Worm (Caenorhabditis elegans) whole organism, L1 larva: ENCODE results near the gene dct-17.

Source experiments
- aha-1 ChIP-seq: fragments of 150-350 bp; optimal IDR thresholded peaks from 2 replicates; lab custom pipeline; 2014; ENCODE audit warnings: missing biosample characterization, missing genetic modification characterization
- fkh-8 ChIP-seq: sonication (generic microtip); optimal IDR thresholded peaks from 2 replicates; lab custom pipeline; 2016; ENCODE audit warnings: mild to moderate bottlenecking, missing genetic modification characterization, missing compliant biosample characterization
- irx-1 ChIP-seq: sonication (generic microtip); optimal IDR thresholded peaks from 2 replicates; lab custom pipeline; 2016; ENCODE audit warnings: missing genetic modification characterization, missing compliant biosample characterization
- jun-1 ChIP-seq: fragments of 150-350 bp; optimal IDR thresholded peaks from 2 replicates; lab custom pipeline; 2014; ENCODE audit warnings: missing biosample characterization, missing genetic modification reagents, missing genetic modification characterization
- lir-3 ChIP-seq: sonication (generic microtip); optimal IDR thresholded peaks from 2 replicates; lab custom pipeline; 2016; ENCODE audit warnings: mild to moderate bottlenecking, missing genetic modification characterization, moderate library complexity, missing compliant biosample characterization; ENCODE audit not compliant: poor library complexity
- nhr-85 ChIP-seq: sonication (generic microtip); peaks from one replicate; lab custom pipeline; 2016; ENCODE audit warnings: missing genetic modification characterization, inconsistent platforms, missing compliant biosample characterization
- snu-23 ChIP-seq: sonication (generic microtip); optimal IDR thresholded peaks from 2 replicates; lab custom pipeline; 2016; ENCODE audit warnings: missing genetic modification characterization, missing compliant biosample characterization
- zag-1 ChIP-seq: fragments of 150-350 bp; optimal IDR thresholded peaks from 2 replicates; lab custom pipeline; 2014; ENCODE audit warnings: missing biosample characterization, missing genetic modification characterization

DNA sequence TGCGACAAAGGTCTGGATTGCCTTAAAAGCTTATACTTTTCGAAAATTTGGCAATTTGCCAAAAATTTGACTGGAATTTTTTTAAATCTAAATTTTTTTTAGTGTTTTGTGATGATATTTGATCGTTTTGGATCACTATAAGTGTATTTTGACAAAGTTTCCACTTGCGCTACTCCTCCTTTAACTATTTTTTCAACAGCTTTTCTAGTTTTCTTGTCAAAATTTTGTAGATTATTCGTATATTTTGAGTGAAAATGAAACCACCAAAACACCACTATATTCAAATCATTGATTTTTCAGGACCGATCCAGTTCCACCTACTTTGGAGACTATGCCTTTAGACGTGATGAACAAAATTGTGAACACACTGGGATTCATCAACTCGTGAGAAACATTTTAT is 5.0 kb downstream of the dct-17 start, which contains the start of gene fbxa-181:
- no peak for TF ChIP-seq lir-3 (tag; lab: Kevin White, UChicago)
- TF ChIP-seq fkh-8 (tag; lab: Kevin White, UChicago) = no peak
- TF ChIP-seq nhr-85 (tag; lab: Kevin White, UChicago) = no peak
- TF ChIP-seq jun-1 = no peak
- no peak for TF ChIP-seq zag-1 (tag; lab: Kevin White, UChicago)
- TF ChIP-seq irx-1 (tag; lab: Kevin White, UChicago) = no peak
- TF ChIP-seq aha-1 (tag; lab: Kevin White, UChicago) = no peak
- no peak for TF ChIP-seq snu-23 (GFP tag; lab: Kevin White, UChicago)
